ENCODE assay signal across 7 worm cellular contexts in the genomic region with DNA sequence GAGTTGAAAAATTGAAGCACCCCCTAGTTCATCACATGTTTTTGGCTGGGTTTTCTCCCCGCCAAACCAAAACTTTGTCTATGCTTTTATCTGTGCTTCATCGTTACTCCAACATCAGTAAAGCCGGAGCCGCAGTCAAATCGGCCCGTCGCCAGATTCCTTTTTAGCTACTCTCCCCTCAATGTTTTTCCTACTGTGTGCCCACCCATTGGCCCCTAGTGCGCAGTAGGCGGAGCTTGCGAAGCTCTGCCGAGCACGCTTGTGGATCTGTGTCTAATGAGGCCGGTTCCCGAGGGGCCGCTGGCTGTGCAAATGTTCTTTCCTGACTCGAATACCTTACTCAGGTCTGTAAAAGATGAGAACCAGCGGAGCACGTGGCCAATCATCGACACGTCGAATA.
A peak's percentile ranks its signal among the peaks of the same experiment; 100 is the strongest.
TF ChIP-seq lines count a peak whose summit lies in the region.

No protein-coding gene starts in this region.

TF ChIP-seq in whole organism, L1 larva, 84 proteins besides CTCF, POLR2A, EP300 and RAD21:
- no peak for TF ChIP-seq efl-1 (optimal IDR thresholded peaks at IDR 0.05; lab: Kevin White, UChicago)
- peak in 1 of 2 experiments; percentile 93 for TF ChIP-seq efl-1 (GFP tag; optimal IDR thresholded peaks at IDR 0.05 in 1 of 2; lab: Kevin White, UChicago)
- peak; percentile 21 for TF ChIP-seq tbx-2 (tag; optimal IDR thresholded peaks at IDR 0.05; lab: Kevin White, UChicago)
- TF ChIP-seq F16B12.6 (tag; optimal IDR thresholded peaks at IDR 0.05; lab: Kevin White, UChicago): no peak
- peak; percentile 37 for TF ChIP-seq lin-14 (GFP tag; optimal IDR thresholded peaks at IDR 0.05; lab: Kevin White, UChicago)

TF ChIP-seq in whole organism, L3 larva, 47 proteins besides CTCF, POLR2A, EP300 and RAD21:
- TF ChIP-seq nfya-1 (tag; optimal IDR thresholded peaks at IDR 0.05; lab: Kevin White, UChicago; ENCODE audit: insufficient read depth) (peak; percentile 90), egl-5 (tag; optimal IDR thresholded peaks at IDR 0.05; lab: Kevin White, UChicago) (no peak), ZK546.5 (tag; optimal IDR thresholded peaks at IDR 0.05; lab: Kevin White, UChicago) (no peak), nhr-23 (tag; optimal IDR thresholded peaks at IDR 0.05; lab: Kevin White, UChicago) (no peak)

TF ChIP-seq in whole organism, L4 larva, 104 proteins besides CTCF, POLR2A, EP300 and RAD21:
- TF ChIP-seq vab-7 (GFP tag; IDR thresholded peaks at IDR 0.05; lab: Robert Waterston, UW) (peak; percentile 41; the same call in 1 of the 2 replicates), ceh-20 (GFP tag; IDR thresholded peaks at IDR 0.05; lab: Robert Waterston, UW) (peak; percentile 39; the same call in 1 of the 2 replicates), set-16 (GFP tag; IDR thresholded peaks at IDR 0.05; lab: Robert Waterston, UW) (peak; percentile 54; the same call in 1 of the 2 replicates), ces-1 (GFP tag; optimal IDR thresholded peaks at IDR 0.05; lab: Kevin White, UChicago) (no peak), mes-2 (tag; optimal IDR thresholded peaks at IDR 0.05; lab: Kevin White, UChicago; ENCODE audit: poor library complexity, severe bottlenecking) (no peak), unc-62 (GFP tag; optimal IDR thresholded peaks at IDR 0.05 in 1 of 2; lab: Kevin White, UChicago) (peak in 1 of 2 experiments; percentile 15), unc-62 (tag; optimal IDR thresholded peaks at IDR 0.05; lab: Kevin White, UChicago) (no peak), egl-43 (GFP tag; IDR thresholded peaks at IDR 0.05; lab: Robert Waterston, UW) (0 out of 2 replicates have a peak, but pooled peaks have one; percentile 15), ctbp-1 (GFP tag; IDR thresholded peaks at IDR 0.05; lab: Robert Waterston, UW) (0 out of 2 replicates have a peak, but pooled peaks have one; percentile 13), ama-1 (optimal IDR thresholded peaks at IDR 0.05; lab: Kevin White, UChicago) (no peak), T26A8.4 (GFP tag; IDR thresholded peaks at IDR 0.05; lab: Robert Waterston, UW) (no peak), nhr-77 (tag; optimal IDR thresholded peaks at IDR 0.05; lab: Kevin White, UChicago) (no peak)

TF ChIP-seq in whole organism, early embryonic, 17 proteins besides CTCF, POLR2A, EP300 and RAD21:
- TF ChIP-seq hmg-4 (GFP tag; optimal IDR thresholded peaks at IDR 0.05; lab: Kevin White, UChicago) (peak; percentile 29), tbx-37 (GFP tag; conservative IDR thresholded peaks at IDR 0.05; lab: Robert Waterston, UW) (no peak), pes-1 (GFP tag; IDR thresholded peaks at IDR 0.05; lab: Robert Waterston, UW) (no peak)

TF ChIP-seq in whole organism, late embryonic, 69 proteins besides CTCF, POLR2A, EP300 and RAD21:
- TF ChIP-seq zip-5 (tag; optimal IDR thresholded peaks at IDR 0.05; lab: Kevin White, UChicago) (no peak), nfya-1 (tag; optimal IDR thresholded peaks at IDR 0.05; lab: Kevin White, UChicago) (peak; percentile 21), nhr-232 (tag; optimal IDR thresholded peaks at IDR 0.05; lab: Kevin White, UChicago) (no peak), unc-3 (GFP tag; conservative IDR thresholded peaks at IDR 0.05; lab: Robert Waterston, UW) (0 out of 2 replicates have a peak, but pooled peaks have one; percentile 48), unc-3 (tag; optimal IDR thresholded peaks at IDR 0.05; lab: Kevin White, UChicago) (no peak)
TF ChIP-seq in whole organism, late embryonic: peak in this region for 2.

TF ChIP-seq in whole organism, mixed stage, embryonic, 35 proteins besides CTCF, POLR2A, EP300 and RAD21:
- TF ChIP-seq elt-1 (tag; optimal IDR thresholded peaks at IDR 0.05; lab: Kevin White, UChicago; ENCODE audit: borderline replicate concordance, insufficient read depth): no peak
- peak; percentile 34 for TF ChIP-seq lsy-2 (tag; optimal IDR thresholded peaks at IDR 0.05; lab: Kevin White, UChicago)

TF ChIP-seq in whole organism, young adult, 124 proteins besides CTCF, POLR2A, EP300 and RAD21:
- TF ChIP-seq Y67H2A.10 (GFP tag; conservative IDR thresholded peaks at IDR 0.05; lab: Robert Waterston, UW) (no peak), zfh-2 (GFP tag; conservative IDR thresholded peaks at IDR 0.05; lab: Robert Waterston, UW) (peak; percentile 77)
